Worm (Caenorhabditis elegans) whole organism, L2 larva: Measurements from ENCODE around the gene smg-9.

ENCODE experiments used
- F13H6.1 ChIP-seq: sonication (generic microtip); optimal IDR thresholded peaks from 2 replicates; lab custom pipeline; 2016; ENCODE audit warnings: missing genetic modification characterization, missing compliant biosample characterization
- R02D3.7 ChIP-seq: fragments of 150-350 bp; optimal IDR thresholded peaks from 2 replicates; lab custom pipeline; 2014; ENCODE audit warnings: missing biosample characterization, missing genetic modification characterization
- aly-2 ChIP-seq: fragments of 150-350 bp; optimal IDR thresholded peaks from 2 replicates; lab custom pipeline; 2014; ENCODE audit warnings: missing biosample characterization, missing genetic modification characterization
- blmp-1 ChIP-seq: sonication (generic microtip); optimal IDR thresholded peaks from 2 replicates; lab custom pipeline; 2017; ENCODE audit warnings: missing genetic modification characterization, mild to moderate bottlenecking, missing compliant biosample characterization, antibody characterized with exemption, moderate library complexity; ENCODE audit not compliant: insufficient read depth
- ceh-16 ChIP-seq: fragments of 150-350 bp; optimal IDR thresholded peaks from 2 replicates; lab custom pipeline; 2014; ENCODE audit warnings: missing biosample characterization, missing genetic modification characterization
- ceh-82 ChIP-seq: fragments of 150-350 bp; optimal IDR thresholded peaks from 2 replicates; lab custom pipeline; 2014; ENCODE audit warnings: missing biosample characterization, missing genetic modification characterization
- crh-2 ChIP-seq: sonication (generic microtip); optimal IDR thresholded peaks from 2 replicates; lab custom pipeline; 2017; ENCODE audit warnings: missing biosample characterization, missing genetic modification characterization
- dmd-4 ChIP-seq: sonication (generic microtip); optimal IDR thresholded peaks from 2 replicates; lab custom pipeline; 2017; ENCODE audit warnings: missing biosample characterization, missing genetic modification characterization
- egl-27 ChIP-seq: sonication (generic microtip); optimal IDR thresholded peaks from 3 replicates; lab custom pipeline; 2017; ENCODE audit warnings: missing biosample characterization, missing genetic modification reagents, missing genetic modification characterization
- elt-1 ChIP-seq: fragments of 150-350 bp; optimal IDR thresholded peaks from 2 replicates; lab custom pipeline; 2014; ENCODE audit warnings: missing biosample characterization, missing genetic modification characterization
- elt-3 ChIP-seq: sonication (generic microtip); optimal IDR thresholded peaks from 2 replicates; lab custom pipeline; 2017; ENCODE audit warnings: missing biosample characterization, missing genetic modification characterization
- fos-1 ChIP-seq: fragments of 150-350 bp; optimal IDR thresholded peaks from 2 replicates; lab custom pipeline; 2014; ENCODE audit warnings: missing biosample characterization, missing genetic modification characterization
- gmeb-1 ChIP-seq: fragments of 150-350 bp; optimal IDR thresholded peaks from 2 replicates; lab custom pipeline; 2014; ENCODE audit warnings: missing biosample characterization, missing genetic modification characterization
- lin-13 ChIP-seq: fragments of 150-350 bp; optimal IDR thresholded peaks from 2 replicates; lab custom pipeline; 2014; ENCODE audit warnings: missing biosample characterization, missing genetic modification reagents, missing genetic modification characterization
- mab-5 ChIP-seq: fragments of 150-350 bp; optimal IDR thresholded peaks from 2 replicates; lab custom pipeline; 2014; ENCODE audit warnings: missing biosample characterization, missing genetic modification characterization
- mbf-1 ChIP-seq: sonication (generic microtip); optimal IDR thresholded peaks from 2 replicates; lab custom pipeline; 2017; ENCODE audit warnings: missing biosample characterization, missing genetic modification characterization
- mdl-1 ChIP-seq, 2 experiments: fragments of 150-350 bp in 1 of 2; sonication (generic microtip) in 1 of 2; optimal IDR thresholded peaks; 2 replicates each; lab custom pipeline; 2017; ENCODE audit warnings: missing biosample characterization in 2 of 2, missing genetic modification characterization in 2 of 2
- nhr-10 ChIP-seq: sonication (generic microtip); optimal IDR thresholded peaks from 2 replicates; lab custom pipeline; 2017; ENCODE audit warnings: missing biosample characterization, missing genetic modification characterization
- nhr-11 ChIP-seq: fragments of 150-350 bp; optimal IDR thresholded peaks from 2 replicates; lab custom pipeline; 2014; ENCODE audit warnings: missing biosample characterization, missing genetic modification characterization
- nhr-12 ChIP-seq: fragments of 150-350 bp; optimal IDR thresholded peaks from 2 replicates; lab custom pipeline; 2014; ENCODE audit warnings: missing biosample characterization, missing genetic modification characterization
- nhr-129 ChIP-seq: fragments of 150-350 bp; optimal IDR thresholded peaks from 2 replicates; lab custom pipeline; 2014; ENCODE audit warnings: missing biosample characterization, missing genetic modification characterization
- nhr-21 ChIP-seq: fragments of 150-350 bp; optimal IDR thresholded peaks from 2 replicates; lab custom pipeline; 2014; ENCODE audit warnings: missing biosample characterization, missing genetic modification characterization
- nhr-23 ChIP-seq: fragments of 150-350 bp; optimal IDR thresholded peaks from 2 replicates; lab custom pipeline; 2014; ENCODE audit warnings: missing biosample characterization, missing genetic modification reagents, missing genetic modification characterization
- nhr-237 ChIP-seq: fragments of 150-350 bp; optimal IDR thresholded peaks from 2 replicates; lab custom pipeline; 2014; ENCODE audit warnings: missing biosample characterization, missing genetic modification characterization
- nhr-6 ChIP-seq: fragments of 150-350 bp; optimal IDR thresholded peaks from 2 replicates; lab custom pipeline; 2014; ENCODE audit warnings: missing biosample characterization, missing genetic modification characterization
- nhr-77 ChIP-seq: fragments of 150-350 bp; optimal IDR thresholded peaks from 2 replicates; lab custom pipeline; 2014; ENCODE audit warnings: missing biosample characterization, missing genetic modification characterization
- skn-1 ChIP-seq: sonication (generic microtip); optimal IDR thresholded peaks from 2 replicates; lab custom pipeline; 2017; ENCODE audit warnings: missing biosample characterization, missing genetic modification characterization
- sma-3 ChIP-seq: sonication (generic microtip); optimal IDR thresholded peaks from 2 replicates; lab custom pipeline; 2016; ENCODE audit warnings: missing genetic modification reagents, missing genetic modification characterization, missing compliant biosample characterization
- snpc-4 ChIP-seq: fragments of 150-350 bp; optimal IDR thresholded peaks from 2 replicates; lab custom pipeline; 2014; ENCODE audit warnings: missing biosample characterization, missing genetic modification characterization
- unc-39 ChIP-seq: fragments of 150-350 bp; optimal IDR thresholded peaks from 2 replicates; lab custom pipeline; 2014; ENCODE audit warnings: missing biosample characterization, missing genetic modification characterization
- unc-62 ChIP-seq: fragments of 150-350 bp; optimal IDR thresholded peaks from 2 replicates; lab custom pipeline; 2014; ENCODE audit warnings: missing biosample characterization, missing genetic modification reagents, missing genetic modification characterization
- ztf-1 ChIP-seq: fragments of 200-800 bp; sonication (Bioruptor generic); conservative IDR thresholded peaks from 2 replicates; pipeline ENCODE4 v1.3.6; 2022; ENCODE audit warnings: missing genetic modification characterization, missing compliant biosample characterization
- ztf-11 ChIP-seq: sonication (generic microtip); optimal IDR thresholded peaks from 2 replicates; lab custom pipeline; 2017; ENCODE audit warnings: missing biosample characterization, missing genetic modification characterization
- ztf-4 ChIP-seq: fragments of 150-350 bp; optimal IDR thresholded peaks from 2 replicates; lab custom pipeline; 2014; ENCODE audit warnings: missing biosample characterization, missing genetic modification characterization

smg-9 gene

ce11 chrII:14733424-14733823 lies 19.2 kb downstream of the smg-9 start, which contains the start of gene glna-1:
TSS of gene glna-1 (minus strand) at chrII:14733524.
- TF ChIP-seq blmp-1 (tag; lab: Kevin White, UChicago) (no peak), egl-27 (tag; lab: Kevin White, UChicago) (no peak), gmeb-1 (tag; lab: Kevin White, UChicago) (no peak), lin-13 (GFP tag; lab: Kevin White, UChicago) (no peak), nhr-23 (tag; lab: Kevin White, UChicago) (no peak), elt-3 (no peak), dmd-4 (tag; lab: Kevin White, UChicago) (no peak), snpc-4 (tag; lab: Kevin White, UChicago) (no peak), nhr-6 (no peak), nhr-129 (tag; lab: Kevin White, UChicago) (no peak)

- no peak for TF ChIP-seq snpc-4 (tag; lab: Kevin White, UChicago)
- no peak for TF ChIP-seq nhr-21 (tag; lab: Kevin White, UChicago)
- no peak for TF ChIP-seq unc-62 (GFP tag; lab: Kevin White, UChicago)
- TF ChIP-seq, all 48 proteins: peak for 0
Observed at ce11 chrII:14728119-14728518, 24.5 kb downstream of the smg-9 start.

- no peak for TF ChIP-seq nhr-12 (tag; lab: Kevin White, UChicago)
- no peak for TF ChIP-seq unc-39 (tag; lab: Kevin White, UChicago)
- no peak for TF ChIP-seq nhr-237 (tag; lab: Kevin White, UChicago)
- TF ChIP-seq nhr-6: no peak
- no peak for TF ChIP-seq blmp-1 (tag; lab: Kevin White, UChicago)
- no peak for TF ChIP-seq crh-2 (tag; lab: Kevin White, UChicago)
- TF ChIP-seq skn-1: no peak
- TF ChIP-seq aly-2 (tag; lab: Kevin White, UChicago): no peak
- no peak for TF ChIP-seq sma-3
- TF ChIP-seq nhr-23 (tag; lab: Kevin White, UChicago): no peak
Observed at ce11 chrII:14706479-14706878, 46.2 kb downstream of the smg-9 start.

- TF ChIP-seq mdl-1 (tag; optimal IDR thresholded peaks at IDR 0.05; lab: Kevin White, UChicago): no peak
- peak; percentile 15 for TF ChIP-seq ceh-16 (tag; lab: Kevin White, UChicago)
Observed at ce11 chrII:14705956-14706355, 46.7 kb downstream of the smg-9 start.

- no peak for TF ChIP-seq aly-2 (tag; lab: Kevin White, UChicago)
- TF ChIP-seq ztf-11: no peak
- TF ChIP-seq elt-3: no peak
- TF ChIP-seq lin-13 (GFP tag; lab: Kevin White, UChicago): no peak
- TF ChIP-seq ztf-4 (tag; lab: Kevin White, UChicago): no peak
- no peak for TF ChIP-seq elt-1 (tag; lab: Kevin White, UChicago)
- no peak for TF ChIP-seq nhr-237 (tag; lab: Kevin White, UChicago)
- no peak for TF ChIP-seq mab-5 (tag; lab: Kevin White, UChicago)
- TF ChIP-seq ztf-1 (GFP tag; lab: Robert Waterston, UW): no peak
- TF ChIP-seq ceh-82 (tag; lab: Kevin White, UChicago): no peak
- no peak for TF ChIP-seq nhr-21 (tag; lab: Kevin White, UChicago)
- TF ChIP-seq unc-62 (GFP tag; lab: Kevin White, UChicago): no peak
- no peak for TF ChIP-seq skn-1
Observed at ce11 chrII:14705215-14705614, 47.4 kb downstream of the smg-9 start, which contains the start of gene C09F9.2. TSS of gene C09F9.2 (plus strand) at chrII:14705515.

ce11 chrII:14704204-14704603 lies 48.4 kb downstream of the smg-9 start:
- TF ChIP-seq ztf-4 (tag; lab: Kevin White, UChicago) (no peak), gmeb-1 (tag; lab: Kevin White, UChicago) (no peak), nhr-10 (tag; lab: Kevin White, UChicago) (no peak), mbf-1 (no peak), nhr-11 (tag; lab: Kevin White, UChicago) (no peak), fos-1 (tag; lab: Kevin White, UChicago) (no peak), sma-3 (no peak), ceh-16 (tag; lab: Kevin White, UChicago) (peak; percentile 22), ceh-82 (tag; lab: Kevin White, UChicago) (no peak), mdl-1 (tag; optimal IDR thresholded peaks at IDR 0.05; lab: Kevin White, UChicago) (no peak), aly-2 (tag; lab: Kevin White, UChicago) (no peak), unc-39 (tag; lab: Kevin White, UChicago) (no peak), ztf-1 (GFP tag; lab: Robert Waterston, UW) (no peak), F13H6.1 (tag; lab: Kevin White, UChicago) (no peak), nhr-21 (tag; lab: Kevin White, UChicago) (peak; percentile 30), nhr-77 (tag; lab: Kevin White, UChicago) (no peak), R02D3.7 (tag; lab: Kevin White, UChicago) (no peak)
